Worm (Caenorhabditis elegans) whole organism, L4 larva: ENCODE data around the gene C08E3.15.

Experiments used
- lsy-2 ChIP-seq, 2 experiments: fragments of 150-350 bp in 1 of 2; sonication (generic microtip) in 1 of 2; optimal IDR thresholded peaks; 2 replicates each; lab custom pipeline; 2014 to 2017; ENCODE audit warnings: missing biosample characterization in 2 of 2, missing genetic modification characterization in 2 of 2
- ztf-7 ChIP-seq: fragments of 150-350 bp; optimal IDR thresholded peaks from 2 replicates; lab custom pipeline; 2014; ENCODE audit warnings: missing biosample characterization, missing genetic modification characterization

- TF ChIP-seq ztf-7 (tag; lab: Kevin White, UChicago), result no peak
- TF ChIP-seq lsy-2 (tag; optimal IDR thresholded peaks at IDR 0.05; lab: Kevin White, UChicago), result no peak
Measured at ce11 chrII:1654917-1655316, 27.2 kb upstream of the C08E3.15 start, which contains the start of gene btb-12.
